Fruit fly (Drosophila melanogaster): Measurements from ENCODE around the gene Rrp5.

dm6 chr3R:24320342-24320711, 12.8 kb downstream of the Rrp5 start:
- no peak for TF ChIP-seq Dfd (GFP tag; optimal IDR thresholded peaks at IDR 0.05)
- no peak for TF ChIP-seq Hr78 (GFP tag; optimal IDR thresholded peaks at IDR 0.05)
- TF ChIP-seq dmrt93B (GFP tag; optimal IDR thresholded peaks at IDR 0.05): no peak
- TF ChIP-seq CG9705 (GFP tag; optimal IDR thresholded peaks at IDR 0.05): no peak
- no peak for TF ChIP-seq lola (GFP tag; optimal IDR thresholded peaks at IDR 0.05)
- no peak for TF ChIP-seq h (GFP tag; optimal IDR thresholded peaks at IDR 0.05)
- TF ChIP-seq rgr (GFP tag; optimal IDR thresholded peaks at IDR 0.05): no peak
- TF ChIP-seq brk (GFP tag; optimal IDR thresholded peaks at IDR 0.05): no peak
- no peak for TF ChIP-seq HLH106 (tag; optimal IDR thresholded peaks at IDR 0.05)
- TF ChIP-seq usp (GFP tag; optimal IDR thresholded peaks at IDR 0.05): no peak

Data from whole organism, wandering third instar larva.